Worm (Caenorhabditis elegans) whole organism, L2 larva: ENCODE results near the gene B0524.3.
A peak's percentile ranks its signal among the peaks of the same experiment; 100 is the strongest.

Experiments used
- Y55F3AM.14 ChIP-seq: fragments of 200-800 bp; sonication (Bioruptor generic); optimal IDR thresholded peaks from 2 replicates; lab custom pipeline; 2018; ENCODE audit warnings: mild to moderate bottlenecking, missing genetic modification characterization, missing compliant biosample characterization
- alr-1 ChIP-seq: fragments of 150-350 bp; optimal IDR thresholded peaks from 2 replicates; lab custom pipeline; 2014; ENCODE audit warnings: missing biosample characterization, missing genetic modification characterization
- blmp-1 ChIP-seq: sonication (generic microtip); optimal IDR thresholded peaks from 2 replicates; lab custom pipeline; 2017; ENCODE audit warnings: missing genetic modification characterization, mild to moderate bottlenecking, missing compliant biosample characterization, antibody characterized with exemption, moderate library complexity; ENCODE audit not compliant: insufficient read depth
- ceh-82 ChIP-seq: fragments of 150-350 bp; optimal IDR thresholded peaks from 2 replicates; lab custom pipeline; 2014; ENCODE audit warnings: missing biosample characterization, missing genetic modification characterization
- egl-27 ChIP-seq: sonication (generic microtip); optimal IDR thresholded peaks from 3 replicates; lab custom pipeline; 2017; ENCODE audit warnings: missing biosample characterization, missing genetic modification reagents, missing genetic modification characterization
- fos-1 ChIP-seq: fragments of 150-350 bp; optimal IDR thresholded peaks from 2 replicates; lab custom pipeline; 2014; ENCODE audit warnings: missing biosample characterization, missing genetic modification characterization
- lin-13 ChIP-seq: fragments of 150-350 bp; optimal IDR thresholded peaks from 2 replicates; lab custom pipeline; 2014; ENCODE audit warnings: missing biosample characterization, missing genetic modification reagents, missing genetic modification characterization
- lin-39 ChIP-seq: fragments of 150-350 bp; optimal IDR thresholded peaks from 2 replicates; lab custom pipeline; 2014; ENCODE audit warnings: missing biosample characterization, missing genetic modification reagents, missing genetic modification characterization
- lsy-2 ChIP-seq, 2 experiments: fragments of 150-350 bp in 1 of 2; sonication (generic microtip) in 1 of 2; optimal IDR thresholded peaks; 2 replicates each; lab custom pipeline; 2014 to 2017; ENCODE audit warnings: missing biosample characterization in 2 of 2, missing genetic modification characterization in 2 of 2
- mdl-1 ChIP-seq, 2 experiments: fragments of 150-350 bp in 1 of 2; sonication (generic microtip) in 1 of 2; optimal IDR thresholded peaks; 2 replicates each; lab custom pipeline; 2017; ENCODE audit warnings: missing biosample characterization in 2 of 2, missing genetic modification characterization in 2 of 2
- nhr-11 ChIP-seq: fragments of 150-350 bp; optimal IDR thresholded peaks from 2 replicates; lab custom pipeline; 2014; ENCODE audit warnings: missing biosample characterization, missing genetic modification characterization
- nhr-12 ChIP-seq: fragments of 150-350 bp; optimal IDR thresholded peaks from 2 replicates; lab custom pipeline; 2014; ENCODE audit warnings: missing biosample characterization, missing genetic modification characterization
- nhr-23 ChIP-seq: fragments of 150-350 bp; optimal IDR thresholded peaks from 2 replicates; lab custom pipeline; 2014; ENCODE audit warnings: missing biosample characterization, missing genetic modification reagents, missing genetic modification characterization
- nhr-77 ChIP-seq: fragments of 150-350 bp; optimal IDR thresholded peaks from 2 replicates; lab custom pipeline; 2014; ENCODE audit warnings: missing biosample characterization, missing genetic modification characterization
- sem-4 ChIP-seq: fragments of 150-350 bp; optimal IDR thresholded peaks from 2 replicates; lab custom pipeline; 2014; ENCODE audit warnings: missing biosample characterization, missing genetic modification reagents, missing genetic modification characterization
- sma-9 ChIP-seq, 2 experiments: fragments of 150-350 bp in 1 of 2; sonication (generic microtip) in 1 of 2; optimal IDR thresholded peaks; 2 replicates each; lab custom pipeline; 2014 to 2016; ENCODE audit warnings: missing genetic modification characterization in 2 of 2, mild to moderate bottlenecking in 1 of 2, missing biosample characterization in 1 of 2, missing compliant biosample characterization in 1 of 2, missing genetic modification reagents in 1 of 2, moderate library complexity in 1 of 2
- unc-55 ChIP-seq: fragments of 150-350 bp; sonication (generic microtip); optimal IDR thresholded peaks from 3 replicates; lab custom pipeline; 2014; ENCODE audit warnings: missing biosample characterization, missing genetic modification reagents, missing genetic modification characterization
- unc-62 ChIP-seq: fragments of 150-350 bp; optimal IDR thresholded peaks from 2 replicates; lab custom pipeline; 2014; ENCODE audit warnings: missing biosample characterization, missing genetic modification reagents, missing genetic modification characterization

B0524.3 gene

DNA sequence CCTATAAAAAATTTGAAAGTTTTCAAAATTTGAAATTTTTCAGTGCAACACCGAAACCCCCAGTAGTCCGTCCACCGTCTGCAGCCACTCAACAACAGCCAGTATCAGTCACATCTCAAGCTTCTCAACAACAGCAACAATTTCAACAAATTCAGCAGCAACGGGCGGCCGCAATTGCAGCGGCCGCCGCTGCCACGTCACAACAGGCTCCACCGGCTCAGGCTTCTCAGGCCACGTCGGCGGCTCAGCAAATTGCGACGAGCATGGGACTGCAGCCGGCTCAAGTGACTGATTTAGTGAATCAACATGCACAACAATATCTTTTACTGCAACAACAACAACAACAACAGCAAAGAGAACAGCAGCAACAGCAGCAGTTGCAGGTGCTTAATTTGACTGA, 46.7 kb downstream of the B0524.3 start:
- TF ChIP-seq alr-1 (tag; lab: Kevin White, UChicago) (no peak), unc-55 (GFP tag; lab: Kevin White, UChicago) (no peak), fos-1 (no peak)

- TF ChIP-seq blmp-1 (tag; lab: Kevin White, UChicago) (no peak), sem-4 (no peak), lin-39 (no peak), nhr-77 (no peak), nhr-11 (no peak), lsy-2 (tag; optimal IDR thresholded peaks at IDR 0.05; lab: Kevin White, UChicago) (peak in 1 of 2 experiments; percentile 60), nhr-12 (tag; lab: Kevin White, UChicago) (no peak), nhr-23 (tag; lab: Kevin White, UChicago) (no peak), mdl-1 (tag; optimal IDR thresholded peaks at IDR 0.05; lab: Kevin White, UChicago) (no peak), ceh-82 (no peak), lin-13 (GFP tag; lab: Kevin White, UChicago) (peak; percentile 70), unc-62 (GFP tag; lab: Kevin White, UChicago) (no peak), Y55F3AM.14 (GFP tag; lab: Kevin White, UChicago) (no peak), sma-9 (GFP tag; optimal IDR thresholded peaks at IDR 0.05; lab: Kevin White, UChicago) (no peak), sma-9 (tag; optimal IDR thresholded peaks at IDR 0.05; lab: Kevin White, UChicago) (no peak)
These were observed 50.5 kb downstream of the B0524.3 start for ce11 chrIII:1937879-1938438.

DNA sequence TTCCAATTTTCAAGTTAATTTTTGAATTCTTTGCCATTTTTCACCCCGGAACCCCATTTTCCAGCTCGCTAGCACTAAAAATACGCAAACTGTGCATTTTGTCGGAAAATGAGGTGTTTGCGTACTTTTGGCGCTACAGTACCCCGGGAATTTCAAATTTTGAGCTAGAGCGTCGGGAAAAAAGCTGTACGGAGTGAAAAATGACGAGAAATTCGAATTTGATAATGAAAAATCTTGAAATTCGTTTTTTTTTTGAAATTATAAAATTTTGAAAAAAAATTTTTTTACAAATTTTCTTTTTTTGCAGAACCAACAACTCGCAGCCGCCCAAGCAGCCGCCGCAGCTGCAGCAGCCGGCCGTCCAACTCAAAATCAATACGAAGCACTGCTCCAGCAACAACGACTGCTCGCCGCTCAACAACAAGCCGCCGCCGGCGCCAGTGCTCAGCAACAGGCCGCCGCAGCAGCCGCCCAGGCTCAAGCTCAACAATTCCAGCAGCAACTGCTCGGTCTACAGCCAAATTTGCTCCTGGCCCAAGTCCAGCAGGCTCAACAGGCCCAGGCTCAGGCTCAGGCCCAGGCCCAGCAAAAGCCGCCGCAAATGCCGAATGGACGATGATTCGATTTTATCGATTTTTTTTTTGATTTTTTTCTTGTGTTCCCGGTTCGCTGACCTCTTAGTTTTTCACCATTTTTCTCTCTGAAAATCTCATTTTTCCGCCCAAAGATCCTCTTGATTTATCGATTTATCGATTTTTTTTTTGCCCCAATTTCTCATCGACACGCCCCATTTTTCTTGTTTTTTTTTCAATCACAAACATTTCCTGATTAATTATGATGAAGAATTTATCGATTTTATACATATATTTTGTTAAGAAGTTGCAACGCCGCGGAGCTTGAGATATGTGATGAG, 51.5 kb downstream of the B0524.3 start:
- TF ChIP-seq lin-13 (GFP tag; lab: Kevin White, UChicago) (peak; percentile 48), egl-27 (tag; lab: Kevin White, UChicago) (no peak), lsy-2 (tag; optimal IDR thresholded peaks at IDR 0.05; lab: Kevin White, UChicago) (peak; percentile 7 to 65)
- TF ChIP-seq, all 48 proteins: peak for 2
